Fruit fly (Drosophila melanogaster) whole organism, wandering third instar larva: ENCODE results near the gene beat-IIIa.
A peak's percentile ranks its signal among the peaks of the same experiment; 100 is the strongest.

Experiments
- Abd-B ChIP-seq: fragments of >200 bp; optimal IDR thresholded peaks from 2 replicates; lab custom pipeline; 2017; ENCODE audit warnings: missing biosample characterization, missing genetic modification characterization
- CG32264 ChIP-seq: fragments of 200-800 bp; sonication (Bioruptor generic); optimal IDR thresholded peaks from 2 replicates; lab custom pipeline; 2016; ENCODE audit warnings: missing biosample characterization, missing genetic modification characterization
- CG9705 ChIP-seq: fragments of 200-800 bp; sonication (Bioruptor generic); optimal IDR thresholded peaks from 2 replicates; lab custom pipeline; 2018; ENCODE audit warnings: missing biosample characterization, mild to moderate bottlenecking, missing genetic modification characterization
- CrebA ChIP-seq: fragments of 200-800 bp; sonication (Bioruptor generic); optimal IDR thresholded peaks from 2 replicates; lab custom pipeline; 2016; ENCODE audit warnings: missing biosample characterization, mild to moderate bottlenecking, missing genetic modification characterization, borderline replicate concordance
- Dfd ChIP-seq: fragments of >200 bp; optimal IDR thresholded peaks from 2 replicates; lab custom pipeline; 2017; ENCODE audit warnings: missing biosample characterization, missing genetic modification characterization
- Dif ChIP-seq: fragments of 200-275, 200-300 bp; sonication (Bioruptor generic); optimal IDR thresholded peaks from 2 replicates; lab custom pipeline; 2018; ENCODE audit warnings: missing biosample characterization, missing genetic modification characterization; ENCODE audit not compliant: partially characterized antibody
- GATAd ChIP-seq: sonication (Bioruptor generic); optimal IDR thresholded peaks from 2 replicates; lab custom pipeline; 2016; ENCODE audit warnings: missing biosample characterization, missing genetic modification characterization
- HLH106 ChIP-seq: fragments of 200-800 bp; optimal IDR thresholded peaks from 3 replicates; lab custom pipeline; 2019; ENCODE audit warnings: missing biosample characterization, mild to moderate bottlenecking, missing genetic modification characterization, moderate library complexity
- Hnf4 ChIP-seq: fragments of 200-800 bp; sonication (Bioruptor generic); optimal IDR thresholded peaks from 2 replicates; lab custom pipeline; 2016; ENCODE audit warnings: missing biosample characterization, mild to moderate bottlenecking, missing genetic modification characterization
- Hr78 ChIP-seq: fragments of >200 bp; optimal IDR thresholded peaks from 2 replicates; lab custom pipeline; 2017; ENCODE audit warnings: missing biosample characterization, missing genetic modification characterization
- Hr83 ChIP-seq: fragments of 200-300 bp; sonication (Bioruptor generic); optimal IDR thresholded peaks from 2 replicates; lab custom pipeline; 2016; ENCODE audit warnings: missing biosample characterization, mild to moderate bottlenecking, missing genetic modification characterization, moderate library complexity; ENCODE audit not compliant: poor library complexity, severe bottlenecking
- Jra ChIP-seq: sonication (Bioruptor generic); optimal IDR thresholded peaks from 2 replicates; lab custom pipeline; 2016; ENCODE audit warnings: missing biosample characterization, missing genetic modification characterization
- Mio ChIP-seq: sonication (Bioruptor generic); optimal IDR thresholded peaks from 2 replicates; lab custom pipeline; 2016; ENCODE audit warnings: missing biosample characterization, missing genetic modification characterization
- Myc ChIP-seq: fragments of >200 bp; optimal IDR thresholded peaks from 2 replicates; lab custom pipeline; 2017
- N ChIP-seq: fragments of >200 bp; optimal IDR thresholded peaks from 2 replicates; lab custom pipeline; 2018; ENCODE audit warnings: missing biosample characterization, missing external identifiers, missing genetic modification characterization
- OdsH ChIP-seq: fragments of 200-800 bp; sonication (Bioruptor generic); optimal IDR thresholded peaks from 2 replicates; lab custom pipeline; 2016; ENCODE audit warnings: missing biosample characterization, mild to moderate bottlenecking, missing genetic modification characterization
- Rel ChIP-seq, 2 experiments: fragments of 200-800 bp; sonication (Bioruptor generic) in 1 of 2; optimal IDR thresholded peaks; 2 replicates in 1 of 2; 3 replicates in 1 of 2; lab custom pipeline; 2016 to 2019; ENCODE audit warnings: mild to moderate bottlenecking in 2 of 2, missing biosample characterization in 2 of 2, missing genetic modification characterization in 2 of 2, moderate library complexity in 1 of 2
- Sp1 ChIP-seq: fragments of 200-800 bp; sonication (Bioruptor generic); optimal IDR thresholded peaks from 3 replicates; lab custom pipeline; 2019; ENCODE audit warnings: missing biosample characterization, mild to moderate bottlenecking, missing genetic modification characterization, moderate library complexity
- dsf ChIP-seq: sonication (Bioruptor generic); optimal IDR thresholded peaks from 2 replicates; lab custom pipeline; 2016; ENCODE audit warnings: missing biosample characterization, missing genetic modification characterization, borderline replicate concordance
- ey ChIP-seq: fragments of 200-800 bp; sonication (Bioruptor generic); optimal IDR thresholded peaks from 2 replicates; lab custom pipeline; 2016; ENCODE audit warnings: missing biosample characterization, missing genetic modification characterization
- foxo ChIP-seq, 2 experiments: fragments of 200-800 bp; sonication (Bioruptor generic); optimal IDR thresholded peaks; 2 replicates in 1 of 2; 3 replicates in 1 of 2; lab custom pipeline; 2016 to 2017; ENCODE audit warnings: missing biosample characterization in 2 of 2, missing genetic modification characterization in 2 of 2
- fru ChIP-seq: fragments of 200-800 bp; sonication (Bioruptor generic); optimal IDR thresholded peaks from 3 replicates; lab custom pipeline; 2016; ENCODE audit warnings: missing biosample characterization, mild to moderate bottlenecking, missing genetic modification characterization
- h ChIP-seq: fragments of 200-800 bp; sonication (Bioruptor generic); optimal IDR thresholded peaks from 3 replicates; lab custom pipeline; 2016; ENCODE audit warnings: missing biosample characterization, mild to moderate bottlenecking, missing genetic modification characterization
- lola ChIP-seq: fragments of >200 bp; optimal IDR thresholded peaks from 2 replicates; lab custom pipeline; 2017; ENCODE audit warnings: missing biosample characterization, missing genetic modification characterization
- pan ChIP-seq: fragments of >200 bp; optimal IDR thresholded peaks from 2 replicates; lab custom pipeline; 2017
- psq ChIP-seq: fragments of 200-800 bp; sonication (Bioruptor generic); optimal IDR thresholded peaks from 3 replicates; lab custom pipeline; 2017; ENCODE audit warnings: missing biosample characterization, mild to moderate bottlenecking, missing genetic modification characterization, moderate library complexity
- rgr ChIP-seq: fragments of 200-800 bp; sonication (Bioruptor generic); optimal IDR thresholded peaks from 3 replicates; lab custom pipeline; 2016; ENCODE audit warnings: missing biosample characterization, mild to moderate bottlenecking, missing genetic modification characterization
- sage ChIP-seq: fragments of 200-800 bp; sonication (Bioruptor generic); optimal IDR thresholded peaks from 2 replicates; lab custom pipeline; 2016; ENCODE audit warnings: missing biosample characterization, mild to moderate bottlenecking, missing genetic modification characterization
- sv ChIP-seq: fragments of 200-800 bp; sonication (Bioruptor generic); optimal IDR thresholded peaks from 3 replicates; lab custom pipeline; 2016; ENCODE audit warnings: missing biosample characterization, missing genetic modification characterization
- tai ChIP-seq: sonication (Bioruptor generic); optimal IDR thresholded peaks from 2 replicates; lab custom pipeline; 2016; ENCODE audit warnings: missing biosample characterization, missing genetic modification characterization
- usp ChIP-seq: fragments of >200 bp; optimal IDR thresholded peaks from 2 replicates; lab custom pipeline; 2017; ENCODE audit warnings: missing biosample characterization, missing genetic modification characterization
- woc ChIP-seq: sonication (Bioruptor generic); optimal IDR thresholded peaks from 2 replicates; lab custom pipeline; 2016; ENCODE audit warnings: missing biosample characterization, mild to moderate bottlenecking, missing genetic modification characterization

beat-IIIa gene

dm6 chr2L:17195197-17195596 is 64.4 kb downstream of the beat-IIIa start:
- TF ChIP-seq Myc (lab: Kevin White, UChicago), result no peak
- TF ChIP-seq CG9705 (GFP tag; lab: Kevin White, UChicago), result no peak
- TF ChIP-seq GATAd (GFP tag; lab: Kevin White, UChicago), result no peak
- TF ChIP-seq Dfd, result no peak
- TF ChIP-seq pan, result no peak
- no peak for TF ChIP-seq Hr78
- TF ChIP-seq dsf (GFP tag; lab: Kevin White, UChicago), result no peak
- TF ChIP-seq CrebA (GFP tag; lab: Kevin White, UChicago), result no peak
- TF ChIP-seq Abd-B (GFP tag; lab: Kevin White, UChicago), result no peak
- TF ChIP-seq woc (GFP tag; lab: Kevin White, UChicago), result no peak
- TF ChIP-seq tai (GFP tag; lab: Kevin White, UChicago), result no peak

- TF ChIP-seq N (GFP tag; lab: Kevin White, UChicago) (no peak), dsf (GFP tag; lab: Kevin White, UChicago) (no peak), sv (no peak), Hnf4 (GFP tag; lab: Kevin White, UChicago) (no peak), tai (GFP tag; lab: Kevin White, UChicago) (no peak), GATAd (GFP tag; lab: Kevin White, UChicago) (no peak), pan (no peak), psq (GFP tag; lab: Kevin White, UChicago) (no peak), h (GFP tag; lab: Kevin White, UChicago) (no peak), sage (no peak), Dif (no peak), CG32264 (GFP tag; lab: Kevin White, UChicago) (no peak), Sp1 (GFP tag; lab: Kevin White, UChicago) (no peak), rgr (GFP tag; lab: Kevin White, UChicago) (no peak), ey (GFP tag; lab: Kevin White, UChicago) (no peak), Jra (GFP tag; lab: Kevin White, UChicago) (no peak)
These were observed 71.0 kb downstream of the beat-IIIa start for dm6 chr2L:17201777-17202176.

dm6 chr2L:17203833-17204232 is 73.0 kb downstream of the beat-IIIa start:
- no peak for TF ChIP-seq HLH106 (tag; lab: Kevin White, UChicago)
- TF ChIP-seq Hnf4 (GFP tag; lab: Kevin White, UChicago), result peak; percentile 9
- no peak for TF ChIP-seq h (GFP tag; lab: Kevin White, UChicago)
- TF ChIP-seq CG9705 (GFP tag; lab: Kevin White, UChicago), result no peak
- TF ChIP-seq CrebA (GFP tag; lab: Kevin White, UChicago), result no peak
- TF ChIP-seq OdsH, result no peak
- TF ChIP-seq foxo (GFP tag; optimal IDR thresholded peaks at IDR 0.05; lab: Kevin White, UChicago), result peak in 1 of 2 experiments; percentile 16
- TF ChIP-seq N (GFP tag; lab: Kevin White, UChicago), result no peak
- peak; percentile 27 for TF ChIP-seq sv
- TF ChIP-seq, all 38 proteins: peak for 3

- peak; percentile 26 for TF ChIP-seq HLH106 (tag; lab: Kevin White, UChicago)
- peak in 1 of 2 experiments; percentile 29 for TF ChIP-seq foxo (GFP tag; optimal IDR thresholded peaks at IDR 0.05; lab: Kevin White, UChicago)
- no peak for TF ChIP-seq OdsH
- TF ChIP-seq tai (GFP tag; lab: Kevin White, UChicago), result no peak
- TF ChIP-seq Dif, result no peak
- TF ChIP-seq Dfd, result no peak
- TF ChIP-seq rgr (GFP tag; lab: Kevin White, UChicago), result no peak
- no peak for TF ChIP-seq CG32264 (GFP tag; lab: Kevin White, UChicago)
- no peak for TF ChIP-seq GATAd (GFP tag; lab: Kevin White, UChicago)
- TF ChIP-seq dsf (GFP tag; lab: Kevin White, UChicago), result no peak
- TF ChIP-seq Rel (GFP tag; optimal IDR thresholded peaks at IDR 0.05; lab: Kevin White, UChicago), result no peak
- TF ChIP-seq Rel (tag; optimal IDR thresholded peaks at IDR 0.05; lab: Kevin White, UChicago), result no peak
- no peak for TF ChIP-seq lola
- TF ChIP-seq Mio (GFP tag; lab: Kevin White, UChicago), result no peak
- TF ChIP-seq Abd-B (GFP tag; lab: Kevin White, UChicago), result no peak
- TF ChIP-seq usp, result no peak
- TF ChIP-seq Jra (GFP tag; lab: Kevin White, UChicago), result no peak
- no peak for TF ChIP-seq h (GFP tag; lab: Kevin White, UChicago)
- TF ChIP-seq Sp1 (GFP tag; lab: Kevin White, UChicago), result peak; percentile 8
- peak; percentile 15 for TF ChIP-seq fru (GFP tag; lab: Kevin White, UChicago)
- no peak for TF ChIP-seq CrebA (GFP tag; lab: Kevin White, UChicago)
- TF ChIP-seq Hr83 (GFP tag; lab: Kevin White, UChicago), result no peak
- TF ChIP-seq N (GFP tag; lab: Kevin White, UChicago), result no peak
- TF ChIP-seq psq (GFP tag; lab: Kevin White, UChicago), result peak; percentile 9
- no peak for TF ChIP-seq CG9705 (GFP tag; lab: Kevin White, UChicago)
- no peak for TF ChIP-seq sage
These were observed 76.2 kb downstream of the beat-IIIa start for dm6 chr2L:17207072-17207471.
